Fruit fly (Drosophila melanogaster) whole organism, embryonic: ENCODE results near the gene CG12009.

Experiments used
- Ada2b ChIP-seq: fragments of 200-800 bp; sonication (Bioruptor generic); IDR thresholded peaks from 2 replicates; pipeline ENCODE4 v1.3.6; 2022; ENCODE audit warnings: missing biosample characterization, missing genetic modification characterization
- Atf6 ChIP-seq: fragments of 200-800 bp; sonication (Bioruptor generic); IDR thresholded peaks from 2 replicates; pipeline ENCODE4 v1.3.6; 2022; ENCODE audit warnings: missing biosample characterization, missing genetic modification characterization
- CG10209 ChIP-seq: fragments of 200-800 bp; sonication (Bioruptor generic); optimal IDR thresholded peaks from 3 replicates; lab custom pipeline; 2017; ENCODE audit warnings: missing biosample characterization, mild to moderate bottlenecking, missing genetic modification characterization, missing genetic modification reagents
- CG10462 ChIP-seq: fragments of 200-800 bp; sonication (Bioruptor generic); optimal IDR thresholded peaks from 2 replicates; lab custom pipeline; 2016; ENCODE audit warnings: missing biosample characterization, missing genetic modification characterization
- CG10654 ChIP-seq: fragments of 200-800 bp; sonication (Bioruptor generic); optimal IDR thresholded peaks from 2 replicates; lab custom pipeline; 2016; ENCODE audit warnings: missing biosample characterization, missing genetic modification characterization
- CG10959 ChIP-seq: fragments of 200-800 bp; sonication (Bioruptor generic); IDR thresholded peaks from 2 replicates; pipeline ENCODE4 v1.3.6; 2022; ENCODE audit warnings: missing biosample characterization, missing genetic modification characterization
- CG11695 ChIP-seq: fragments of 200-800 bp; sonication (Bioruptor generic); IDR thresholded peaks from 3 replicates; pipeline ENCODE4 v1.3.6; 2022; ENCODE audit warnings: missing biosample characterization, missing genetic modification characterization
- CG14860 ChIP-seq: fragments of 200-800 bp; sonication (Bioruptor generic); IDR thresholded peaks from 3 replicates; pipeline ENCODE4 v1.3.6; 2022; ENCODE audit warnings: missing biosample characterization, missing genetic modification characterization; ENCODE audit not compliant: partially characterized antibody
- CG1529 ChIP-seq: fragments of 200-800 bp; sonication (Bioruptor generic); optimal IDR thresholded peaks from 3 replicates; lab custom pipeline; 2018; ENCODE audit warnings: missing biosample characterization, missing genetic modification characterization
- CG17568 ChIP-seq: fragments of 200-800 bp; sonication (Bioruptor generic); optimal IDR thresholded peaks from 2 replicates; lab custom pipeline; 2018; ENCODE audit warnings: missing biosample characterization, mild to moderate bottlenecking, missing genetic modification characterization, moderate library complexity
- CG18476 ChIP-seq: fragments of 200-800 bp; sonication (Bioruptor generic); optimal IDR thresholded peaks from 2 replicates; lab custom pipeline; 2016; ENCODE audit warnings: missing biosample characterization, mild to moderate bottlenecking, missing genetic modification characterization
- CG30020 ChIP-seq: fragments of 200-800 bp; optimal IDR thresholded peaks from 2 replicates; lab custom pipeline; 2019; ENCODE audit warnings: missing biosample characterization, mild to moderate bottlenecking, missing genetic modification characterization, moderate library complexity
- CG4820 ChIP-seq: fragments of 200-800 bp; sonication (Bioruptor generic); optimal IDR thresholded peaks from 3 replicates; lab custom pipeline; 2016; ENCODE audit warnings: missing biosample characterization, missing genetic modification characterization
- CG6683 ChIP-seq: fragments of 200-800 bp; sonication (Bioruptor generic); optimal IDR thresholded peaks from 2 replicates; lab custom pipeline; 2017; ENCODE audit warnings: missing biosample characterization, mild to moderate bottlenecking, missing genetic modification characterization, missing genetic modification reagents
- CG8359 ChIP-seq: fragments of 200-800 bp; sonication (Bioruptor generic); optimal IDR thresholded peaks from 2 replicates; lab custom pipeline; 2017; ENCODE audit warnings: missing biosample characterization, mild to moderate bottlenecking, missing genetic modification characterization, borderline replicate concordance
- CG9215 ChIP-seq: fragments of 200-800 bp; sonication (Bioruptor generic); IDR thresholded peaks from 2 replicates; pipeline ENCODE4 v1.3.6; 2022; ENCODE audit warnings: missing biosample characterization, missing genetic modification characterization
- CHES-1-like ChIP-seq: fragments of 200-800 bp; sonication (Bioruptor generic); optimal IDR thresholded peaks from 2 replicates; lab custom pipeline; 2016; ENCODE audit warnings: missing biosample characterization, missing genetic modification characterization
- Dbx ChIP-seq: fragments of 200-800 bp; sonication (Bioruptor generic); IDR thresholded peaks from 3 replicates; pipeline ENCODE4 v1.3.6; 2022; ENCODE audit warnings: missing biosample characterization, missing genetic modification characterization
- Deaf1 ChIP-seq: fragments of 200-800 bp; optimal IDR thresholded peaks from 3 replicates; lab custom pipeline; 2019; ENCODE audit warnings: missing biosample characterization, mild to moderate bottlenecking, missing genetic modification characterization, moderate library complexity
- Dek ChIP-seq: fragments of 200-800 bp; sonication (Bioruptor generic); optimal IDR thresholded peaks from 3 replicates; lab custom pipeline; 2019; ENCODE audit warnings: missing biosample characterization, mild to moderate bottlenecking, missing genetic modification characterization, moderate library complexity
- Dfd ChIP-seq, 2 experiments: fragments of >200 bp; optimal IDR thresholded peaks; 2 replicates each; lab custom pipeline; 2017; ENCODE audit warnings: missing biosample characterization in 2 of 2, missing genetic modification characterization in 2 of 2
- Doc2 ChIP-seq: fragments of 200-800 bp; sonication (Bioruptor generic); IDR thresholded peaks from 2 replicates; pipeline ENCODE4 v1.3.6; 2022; ENCODE audit warnings: missing biosample characterization, missing genetic modification characterization
- Hmr ChIP-seq: fragments of 200-800 bp; sonication (Bioruptor generic); optimal IDR thresholded peaks from 3 replicates; lab custom pipeline; 2017; ENCODE audit warnings: mild to moderate bottlenecking, missing biosample characterization, missing genetic modification reagents, missing genetic modification characterization
- Hr51 ChIP-seq, 2 experiments: fragments of 200-800 bp; sonication (Bioruptor generic); optimal IDR thresholded peaks; 2 replicates in 1 of 2; 3 replicates in 1 of 2; lab custom pipeline; 2016 to 2018; ENCODE audit warnings: missing biosample characterization in 2 of 2, missing genetic modification characterization in 2 of 2, mild to moderate bottlenecking in 1 of 2, moderate library complexity in 1 of 2
- Jarid2 ChIP-seq: fragments of 200-800 bp; sonication (Bioruptor generic); optimal IDR thresholded peaks from 3 replicates; lab custom pipeline; 2017; ENCODE audit warnings: mild to moderate bottlenecking, missing biosample characterization, missing genetic modification reagents, missing genetic modification characterization
- Lpt ChIP-seq: fragments of >200 bp; optimal IDR thresholded peaks from 2 replicates; lab custom pipeline; 2018; ENCODE audit warnings: missing biosample characterization, missing genetic modification characterization
- Mad ChIP-seq: fragments of 200-800 bp; sonication (Bioruptor generic); optimal IDR thresholded peaks from 2 replicates; lab custom pipeline; 2016; ENCODE audit warnings: missing biosample characterization, missing genetic modification characterization
- Max ChIP-seq: fragments of 200-800 bp; sonication (Bioruptor generic); optimal IDR thresholded peaks from 2 replicates; lab custom pipeline; 2016; ENCODE audit warnings: missing biosample characterization, mild to moderate bottlenecking, missing genetic modification characterization
- Meics ChIP-seq: fragments of 200-800 bp; sonication (Bioruptor generic); optimal IDR thresholded peaks from 2 replicates; lab custom pipeline; 2017; ENCODE audit warnings: missing biosample characterization, mild to moderate bottlenecking, missing genetic modification characterization
- Spps ChIP-seq: fragments of 200-800 bp; sonication (Bioruptor generic); optimal IDR thresholded peaks from 2 replicates; lab custom pipeline; 2018; ENCODE audit warnings: missing biosample characterization, mild to moderate bottlenecking, missing genetic modification characterization
- bab2 ChIP-seq: fragments of 200-800 bp; sonication (Bioruptor generic); optimal IDR thresholded peaks from 2 replicates; lab custom pipeline; 2016; ENCODE audit warnings: missing biosample characterization, missing genetic modification characterization
- cato ChIP-seq: fragments of 200-800 bp; sonication (Bioruptor generic); optimal IDR thresholded peaks from 2 replicates; lab custom pipeline; 2016; ENCODE audit warnings: missing biosample characterization, missing genetic modification characterization, borderline replicate concordance
- crc ChIP-seq: fragments of 200-800 bp; sonication (Bioruptor generic); optimal IDR thresholded peaks from 2 replicates; lab custom pipeline; 2016; ENCODE audit warnings: missing biosample characterization, missing genetic modification characterization
- crp ChIP-seq, 2 experiments: fragments of 200-800 bp; sonication (Bioruptor generic); optimal IDR thresholded peaks; 2 replicates in 1 of 2; 3 replicates in 1 of 2; lab custom pipeline; 2017; ENCODE audit warnings: missing biosample characterization in 2 of 2, missing genetic modification characterization in 2 of 2, mild to moderate bottlenecking in 1 of 2, moderate library complexity in 1 of 2
- da ChIP-seq: fragments of 200-800 bp; sonication (Bioruptor generic); optimal IDR thresholded peaks from 2 replicates; lab custom pipeline; 2016; ENCODE audit warnings: missing biosample characterization, missing genetic modification characterization
- dimm ChIP-seq: fragments of 200-800 bp; sonication (Bioruptor generic); IDR thresholded peaks from 2 replicates; pipeline ENCODE4 v1.3.6; 2022; ENCODE audit warnings: missing biosample characterization, missing genetic modification characterization
- dpn ChIP-seq, 2 experiments: fragments of 200-800 bp; sonication (Bioruptor generic); optimal IDR thresholded peaks; 3 replicates each; lab custom pipeline; 2016; ENCODE audit warnings: missing biosample characterization in 2 of 2, missing genetic modification characterization in 2 of 2
- en ChIP-seq: fragments of 200-800 bp; sonication (Bioruptor generic); optimal IDR thresholded peaks from 2 replicates; lab custom pipeline; 2016; ENCODE audit warnings: missing biosample characterization, missing genetic modification characterization
- eyg ChIP-seq: fragments of 200-800 bp; sonication (Bioruptor generic); optimal IDR thresholded peaks from 3 replicates; lab custom pipeline; 2016; ENCODE audit warnings: missing biosample characterization, missing genetic modification characterization
- ftz-f1 ChIP-seq: fragments of 200-800 bp; sonication (Bioruptor generic); optimal IDR thresholded peaks from 2 replicates; lab custom pipeline; 2016; ENCODE audit warnings: missing biosample characterization, missing genetic modification characterization
- gem ChIP-seq: fragments of 200-800 bp; sonication (Bioruptor generic); optimal IDR thresholded peaks from 2 replicates; lab custom pipeline; 2019; ENCODE audit warnings: missing biosample characterization, mild to moderate bottlenecking, missing genetic modification characterization, moderate library complexity
- h ChIP-seq: fragments of >200 bp; optimal IDR thresholded peaks from 2 replicates; lab custom pipeline; 2017
- kay ChIP-seq: fragments of 200-800 bp; sonication (Bioruptor generic); optimal IDR thresholded peaks from 2 replicates; lab custom pipeline; 2016; ENCODE audit warnings: missing biosample characterization, missing genetic modification characterization
- luna ChIP-seq: fragments of 200-800 bp; sonication (Bioruptor generic); optimal IDR thresholded peaks from 2 replicates; lab custom pipeline; 2016; ENCODE audit warnings: missing biosample characterization, missing genetic modification characterization
- maf-S ChIP-seq: fragments of 200-800 bp; sonication (Bioruptor generic); optimal IDR thresholded peaks from 2 replicates; lab custom pipeline; 2016; ENCODE audit warnings: missing biosample characterization, missing genetic modification characterization
- pros ChIP-seq: fragments of 200-800 bp; sonication (Bioruptor generic); optimal IDR thresholded peaks from 3 replicates; lab custom pipeline; 2019; ENCODE audit warnings: missing biosample characterization, mild to moderate bottlenecking, missing genetic modification characterization, moderate library complexity
- pum ChIP-seq: fragments of 200-800 bp; sonication (Bioruptor generic); optimal IDR thresholded peaks from 2 replicates; lab custom pipeline; 2016; ENCODE audit warnings: missing biosample characterization, missing genetic modification characterization
- seq ChIP-seq: fragments of 200-800 bp; sonication (Bioruptor generic); IDR thresholded peaks from 2 replicates; pipeline ENCODE4 v1.3.6; 2022; ENCODE audit warnings: missing biosample characterization, missing genetic modification characterization
- tap ChIP-seq: fragments of 200-800 bp; optimal IDR thresholded peaks from 3 replicates; lab custom pipeline; 2019; ENCODE audit warnings: missing biosample characterization, mild to moderate bottlenecking, missing genetic modification characterization, moderate library complexity
- tgo ChIP-seq: fragments of 200-800 bp; sonication (Bioruptor generic); IDR thresholded peaks from 3 replicates; pipeline ENCODE4 v1.3.6; 2022; ENCODE audit warnings: missing biosample characterization, missing genetic modification characterization
- zen ChIP-seq: fragments of 200-800 bp; sonication (Bioruptor generic); optimal IDR thresholded peaks from 3 replicates; lab custom pipeline; 2018; ENCODE audit warnings: missing biosample characterization, mild to moderate bottlenecking, missing genetic modification characterization, moderate library complexity

CG12009 gene

DNA sequence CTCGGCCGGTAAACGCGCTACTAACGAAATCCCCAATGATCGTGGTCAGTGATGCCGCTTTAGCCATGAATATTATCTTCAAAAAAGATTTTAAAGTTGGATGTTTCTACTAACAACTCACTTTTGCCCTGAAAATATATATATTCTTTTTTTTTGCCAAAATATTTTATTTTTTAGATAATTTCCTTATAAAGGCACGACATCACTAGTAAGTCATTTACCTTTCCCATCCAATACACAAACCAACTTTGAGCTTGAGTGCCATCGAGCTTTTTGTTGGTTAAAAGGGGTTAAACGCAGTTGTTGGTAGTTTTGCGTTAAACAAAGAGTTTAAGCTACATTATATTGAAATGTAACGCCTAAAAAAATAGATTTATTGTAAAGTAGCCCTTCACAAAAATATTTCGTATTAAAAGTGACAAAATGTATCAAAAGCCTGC, 11.8 kb downstream of the CG12009 start, which contains the start of gene CG14968 (continued):
- TF ChIP-seq zen (tag; lab: Kevin White, UChicago) (peak; percentile 87), CHES-1-like (peak; percentile 41), en (GFP tag; lab: Kevin White, UChicago) (no peak), CG10462 (peak; percentile 85), Dbx (peak; percentile 97), seq (GFP tag; lab: Robert Waterston, UW) (peak; percentile 96), Hmr (peak; percentile 92), Lpt (GFP tag; lab: Kevin White, UChicago) (no peak), CG18476 (GFP tag; lab: Kevin White, UChicago) (peak; percentile 90), maf-S (GFP tag; lab: Kevin White, UChicago) (peak; percentile 51), tgo (GFP tag; lab: Robert Waterston, UW) (peak; percentile 96), Dek (tag; lab: Kevin White, UChicago) (peak; percentile 93), tap (peak; percentile 91), Meics (GFP tag; lab: Kevin White, UChicago) (peak; percentile 96), pros (no peak), h (no peak), cato (GFP tag; lab: Kevin White, UChicago) (peak; percentile 82), Max (GFP tag; lab: Kevin White, UChicago) (peak; percentile 92), dimm (GFP tag; lab: Robert Waterston, UW) (peak; percentile 87), Dfd (GFP tag; optimal IDR thresholded peaks at IDR 0.05; lab: Kevin White, UChicago) (no peak), crp (GFP tag; optimal IDR thresholded peaks at IDR 0.05; lab: Kevin White, UChicago) (peak in 1 of 2 experiments; percentile 51), pum (GFP tag; lab: Kevin White, UChicago) (peak; percentile 64), bab2 (peak; percentile 87), CG17568 (peak; percentile 90), CG10209 (peak; percentile 93), dpn (GFP tag; optimal IDR thresholded peaks at IDR 0.05; lab: Kevin White, UChicago) (peak; percentile 87 to 94), Ada2b (peak; percentile 95), kay (GFP tag; lab: Kevin White, UChicago) (peak; percentile 89), gem (tag; lab: Kevin White, UChicago) (peak; percentile 95), CG10654 (GFP tag; lab: Kevin White, UChicago) (peak; percentile 92), CG6683 (GFP tag; lab: Kevin White, UChicago) (peak; percentile 89), ftz-f1 (GFP tag; lab: Kevin White, UChicago) (peak; percentile 48), CG8359 (GFP tag; lab: Kevin White, UChicago) (peak; percentile 71), CG14860 (GFP tag; lab: Robert Waterston, UW) (no peak), Deaf1 (tag; lab: Kevin White, UChicago) (peak; percentile 74), Atf6 (peak; percentile 97), CG10959 (GFP tag; lab: Robert Waterston, UW) (peak; percentile 78), CG30020 (tag; lab: Kevin White, UChicago) (peak; percentile 49), CG4820 (GFP tag; lab: Kevin White, UChicago) (peak; percentile 85), Hr51 (GFP tag; optimal IDR thresholded peaks at IDR 0.05; lab: Kevin White, UChicago) (peak; percentile 61 to 97), CG11695 (GFP tag; lab: Robert Waterston, UW) (peak; percentile 96), Doc2 (GFP tag; lab: Robert Waterston, UW) (peak; percentile 74), crc (GFP tag; lab: Kevin White, UChicago) (peak; percentile 52), luna (GFP tag; lab: Kevin White, UChicago) (peak; percentile 54), Mad (peak; percentile 79), CG9215 (peak; percentile 84), eyg (peak; percentile 62), da (no peak), CG1529 (GFP tag; lab: Kevin White, UChicago) (peak; percentile 74), Jarid2 (GFP tag; lab: Kevin White, UChicago) (peak; percentile 69), Spps (tag; lab: Kevin White, UChicago) (peak; percentile 83)
